Fruit fly (Drosophila melanogaster) whole organism, embryonic: ENCODE results near the gene CG32633.

Source experiments
- Bteb2 ChIP-seq: fragments of 200-800 bp; sonication (Bioruptor generic); optimal IDR thresholded peaks from 2 replicates; lab custom pipeline; 2016; ENCODE audit warnings: missing biosample characterization, missing genetic modification characterization
- CG10267 ChIP-seq: fragments of 200-800 bp; sonication (Bioruptor generic); optimal IDR thresholded peaks from 2 replicates; lab custom pipeline; 2018; ENCODE audit warnings: missing biosample characterization, mild to moderate bottlenecking, missing genetic modification characterization, moderate library complexity
- CG10274 ChIP-seq: fragments of 200-800 bp; sonication (Bioruptor generic); optimal IDR thresholded peaks from 3 replicates; lab custom pipeline; 2017; ENCODE audit warnings: missing biosample characterization, mild to moderate bottlenecking, missing genetic modification characterization
- CG10565 ChIP-seq: fragments of 200-800 bp; sonication (Bioruptor generic); optimal IDR thresholded peaks from 3 replicates; lab custom pipeline; 2016; ENCODE audit warnings: missing biosample characterization, mild to moderate bottlenecking, missing genetic modification characterization
- CG12104 ChIP-seq: fragments of 200-800 bp; sonication (Bioruptor generic); optimal IDR thresholded peaks from 3 replicates; lab custom pipeline; 2016; ENCODE audit warnings: missing biosample characterization, missing genetic modification characterization
- CG1233 ChIP-seq: fragments of 200-800 bp; sonication (Bioruptor generic); optimal IDR thresholded peaks from 4 replicates; lab custom pipeline; 2018; ENCODE audit warnings: missing biosample characterization, mild to moderate bottlenecking, missing genetic modification characterization
- CG12659 ChIP-seq: fragments of 200-800 bp; sonication (Bioruptor generic); optimal IDR thresholded peaks from 3 replicates; lab custom pipeline; 2017; ENCODE audit warnings: mild to moderate bottlenecking, missing biosample characterization, missing genetic modification reagents, missing genetic modification characterization
- CG14050 ChIP-seq: fragments of 200-800 bp; sonication (Bioruptor generic); IDR thresholded peaks from 3 replicates; pipeline ENCODE4 v1.3.6; 2022; ENCODE audit warnings: missing biosample characterization, missing genetic modification characterization
- CG15601 ChIP-seq: fragments of 200-800 bp; sonication (Bioruptor generic); optimal IDR thresholded peaks from 3 replicates; lab custom pipeline; 2019; ENCODE audit warnings: missing biosample characterization, mild to moderate bottlenecking, missing genetic modification characterization, moderate library complexity
- CG1792 ChIP-seq: fragments of 200-800 bp; sonication (Bioruptor generic); optimal IDR thresholded peaks from 2 replicates; lab custom pipeline; 2016; ENCODE audit warnings: missing biosample characterization, missing genetic modification characterization
- CG18011 ChIP-seq: fragments of 200-800 bp; sonication (Bioruptor generic); optimal IDR thresholded peaks from 2 replicates; lab custom pipeline; 2017; ENCODE audit warnings: missing biosample characterization, missing genetic modification characterization, mild to moderate bottlenecking, moderate library complexity, missing genotype
- CG2129 ChIP-seq: fragments of 200-800 bp; sonication (Bioruptor generic); IDR thresholded peaks from 2 replicates; pipeline ENCODE4 v1.3.6; 2022; ENCODE audit warnings: missing biosample characterization, missing genetic modification characterization; ENCODE audit not compliant: partially characterized antibody
- CG31388 ChIP-seq: fragments of 200-800 bp; sonication (Bioruptor generic); optimal IDR thresholded peaks from 2 replicates; lab custom pipeline; 2016; ENCODE audit warnings: missing biosample characterization, missing genetic modification characterization
- CG32767 ChIP-seq: fragments of 200-800 bp; sonication (Bioruptor generic); IDR thresholded peaks from 2 replicates; pipeline ENCODE4 v1.3.6; 2022; ENCODE audit warnings: missing biosample characterization, missing genetic modification characterization
- CG4282 ChIP-seq: fragments of 200-800 bp; sonication (Bioruptor generic); optimal IDR thresholded peaks from 2 replicates; lab custom pipeline; 2016; ENCODE audit warnings: missing biosample characterization, missing genetic modification characterization
- CG6683 ChIP-seq: fragments of 200-800 bp; sonication (Bioruptor generic); optimal IDR thresholded peaks from 2 replicates; lab custom pipeline; 2017; ENCODE audit warnings: missing biosample characterization, mild to moderate bottlenecking, missing genetic modification characterization, missing genetic modification reagents
- Dll ChIP-seq: fragments of 200-800 bp; sonication (Bioruptor generic); IDR thresholded peaks from 4 replicates; pipeline ENCODE4 v1.3.6; 2022; ENCODE audit warnings: missing biosample characterization, missing genetic modification characterization; ENCODE audit not compliant: partially characterized antibody
- Dp ChIP-seq: fragments of 200-800 bp; sonication (Bioruptor generic); optimal IDR thresholded peaks from 2 replicates; lab custom pipeline; 2018; ENCODE audit warnings: missing biosample characterization, mild to moderate bottlenecking, missing genetic modification characterization, moderate library complexity
- Dref ChIP-seq: fragments of 200-800 bp; sonication (Bioruptor generic); IDR thresholded peaks from 2 replicates; pipeline ENCODE4 v1.3.6; 2022; ENCODE audit warnings: missing biosample characterization, missing genetic modification characterization
- Gug ChIP-seq: fragments of 200-800 bp; sonication (Bioruptor generic); IDR thresholded peaks from 4 replicates; pipeline ENCODE4 v1.3.6; 2022; ENCODE audit warnings: missing biosample characterization, missing genetic modification characterization
- Hand ChIP-seq: fragments of 200-800 bp; sonication (Bioruptor generic); optimal IDR thresholded peaks from 2 replicates; lab custom pipeline; 2017; ENCODE audit warnings: mild to moderate bottlenecking, missing biosample characterization, missing genetic modification reagents, missing genetic modification characterization
- Med ChIP-seq: fragments of 200-800 bp; sonication (Bioruptor generic); peaks from one replicate; lab custom pipeline; 2016; ENCODE audit warnings: missing biosample characterization, missing genetic modification characterization, mild to moderate bottlenecking, inconsistent platforms, moderate library complexity
- Meics ChIP-seq: fragments of 200-800 bp; sonication (Bioruptor generic); optimal IDR thresholded peaks from 2 replicates; lab custom pipeline; 2017; ENCODE audit warnings: missing biosample characterization, mild to moderate bottlenecking, missing genetic modification characterization
- Nf-YC ChIP-seq: fragments of 200-800 bp; optimal IDR thresholded peaks from 3 replicates; lab custom pipeline; 2019; ENCODE audit warnings: missing biosample characterization, mild to moderate bottlenecking, missing genetic modification characterization, moderate library complexity
- NfI ChIP-seq: fragments of 200-800 bp; sonication (Bioruptor generic); optimal IDR thresholded peaks from 3 replicates; lab custom pipeline; 2018; ENCODE audit warnings: missing biosample characterization, mild to moderate bottlenecking, missing genetic modification characterization, moderate library complexity
- Side ChIP-seq: fragments of 200-800 bp; sonication (Bioruptor generic); optimal IDR thresholded peaks from 2 replicates; lab custom pipeline; 2016; ENCODE audit warnings: missing biosample characterization, missing genetic modification characterization
- Vsx1 ChIP-seq: fragments of 200-800 bp; sonication (Bioruptor generic); optimal IDR thresholded peaks from 2 replicates; lab custom pipeline; 2017; ENCODE audit warnings: missing biosample characterization, mild to moderate bottlenecking, missing genetic modification characterization, missing genetic modification reagents
- ci ChIP-seq: fragments of 200-800 bp; sonication (Bioruptor generic); IDR thresholded peaks from 3 replicates; pipeline ENCODE4 v1.3.6; 2022; ENCODE audit warnings: missing biosample characterization, missing genetic modification characterization
- dan ChIP-seq: fragments of 200-800 bp; sonication (Bioruptor generic); IDR thresholded peaks from 2 replicates; pipeline ENCODE4 v1.3.6; 2022; ENCODE audit warnings: missing biosample characterization, missing genetic modification characterization
- dm ChIP-seq: fragments of 200-800 bp; sonication (Bioruptor generic); optimal IDR thresholded peaks from 3 replicates; lab custom pipeline; 2016; ENCODE audit warnings: missing biosample characterization, missing genetic modification characterization
- dmrt99B ChIP-seq: fragments of 200-800 bp; sonication (Bioruptor generic); optimal IDR thresholded peaks from 2 replicates; lab custom pipeline; 2018; ENCODE audit warnings: missing biosample characterization, mild to moderate bottlenecking, missing genetic modification characterization, moderate library complexity
- esg ChIP-seq: fragments of 200-800 bp; sonication (Bioruptor generic); conservative IDR thresholded peaks from 2 replicates; pipeline ENCODE4 v1.3.6; 2022; ENCODE audit warnings: missing biosample characterization, missing genetic modification characterization
- ewg ChIP-seq: fragments of 200-800 bp; sonication (Bioruptor generic); optimal IDR thresholded peaks from 3 replicates; lab custom pipeline; 2017; ENCODE audit warnings: mild to moderate bottlenecking, missing biosample characterization, missing genetic modification reagents, missing genetic modification characterization
- fd3F ChIP-seq: fragments of 200-800 bp; sonication (Bioruptor generic); optimal IDR thresholded peaks from 2 replicates; lab custom pipeline; 2018; ENCODE audit warnings: missing biosample characterization, mild to moderate bottlenecking, missing genetic modification characterization, moderate library complexity
- fd64A ChIP-seq: fragments of 200-800 bp; sonication (Bioruptor generic); optimal IDR thresholded peaks from 3 replicates; lab custom pipeline; 2018; ENCODE audit warnings: missing biosample characterization, mild to moderate bottlenecking, missing genetic modification characterization
- fd96Cb ChIP-seq: fragments of 200-800 bp; sonication (Bioruptor generic); optimal IDR thresholded peaks from 2 replicates; lab custom pipeline; 2018; ENCODE audit warnings: missing biosample characterization, mild to moderate bottlenecking, missing genetic modification characterization, moderate library complexity
- fru ChIP-seq: fragments of >200 bp; optimal IDR thresholded peaks from 2 replicates; lab custom pipeline; 2017
- inv ChIP-seq: fragments of 200-800 bp; sonication (Bioruptor generic); IDR thresholded peaks from 2 replicates; pipeline ENCODE4 v1.3.6; 2022; ENCODE audit warnings: missing biosample characterization, missing genetic modification characterization; ENCODE audit not compliant: partially characterized antibody
- pros ChIP-seq: fragments of 200-800 bp; sonication (Bioruptor generic); optimal IDR thresholded peaks from 3 replicates; lab custom pipeline; 2019; ENCODE audit warnings: missing biosample characterization, mild to moderate bottlenecking, missing genetic modification characterization, moderate library complexity
- rib ChIP-seq: fragments of 200-800 bp; sonication (Bioruptor generic); IDR thresholded peaks from 2 replicates; pipeline ENCODE4 v1.3.6; 2022; ENCODE audit warnings: missing biosample characterization, missing genetic modification characterization
- row ChIP-seq: fragments of 200-800 bp; sonication (Bioruptor generic); IDR thresholded peaks from 3 replicates; pipeline ENCODE4 v1.3.6; 2022; ENCODE audit warnings: missing biosample characterization, missing genetic modification characterization
- shn ChIP-seq: fragments of 200-800 bp; sonication (Bioruptor generic); optimal IDR thresholded peaks from 3 replicates; lab custom pipeline; 2016; ENCODE audit warnings: missing biosample characterization, missing genetic modification characterization
- sim ChIP-seq: fragments of 200-800 bp; sonication (Bioruptor generic); IDR thresholded peaks from 2 replicates; pipeline ENCODE4 v1.3.6; 2022; ENCODE audit warnings: missing biosample characterization, missing genetic modification characterization
- sisA ChIP-seq: fragments of 200-800 bp; sonication (Bioruptor generic); IDR thresholded peaks from 2 replicates; pipeline ENCODE4 v1.3.6; 2022; ENCODE audit warnings: missing biosample characterization, missing genetic modification characterization
- slp2 ChIP-seq: fragments of 200-800 bp; sonication (Bioruptor generic); optimal IDR thresholded peaks from 2 replicates; lab custom pipeline; 2016; ENCODE audit warnings: missing biosample characterization, missing genetic modification characterization
- sob ChIP-seq: fragments of 200-800 bp; sonication (Bioruptor generic); IDR thresholded peaks from 2 replicates; pipeline ENCODE4 v1.3.6; 2022; ENCODE audit warnings: missing biosample characterization, missing genetic modification characterization
- ssp ChIP-seq: fragments of 200-800 bp; sonication (Bioruptor generic); IDR thresholded peaks from 2 replicates; pipeline ENCODE4 v1.3.6; 2022; ENCODE audit warnings: missing biosample characterization, missing genetic modification characterization
- stc ChIP-seq: fragments of 200-800 bp; sonication (Bioruptor generic); IDR thresholded peaks from 2 replicates; pipeline ENCODE4 v1.3.6; 2022; ENCODE audit warnings: missing biosample characterization, missing genetic modification characterization
- tap ChIP-seq: fragments of 200-800 bp; optimal IDR thresholded peaks from 3 replicates; lab custom pipeline; 2019; ENCODE audit warnings: missing biosample characterization, mild to moderate bottlenecking, missing genetic modification characterization, moderate library complexity
- vvl ChIP-seq: fragments of 200-800 bp; sonication (Bioruptor generic); IDR thresholded peaks from 2 replicates; pipeline ENCODE4 v1.3.6; 2022; ENCODE audit warnings: missing biosample characterization, missing genetic modification characterization
- z ChIP-seq: fragments of 200-800 bp; sonication (Bioruptor generic); IDR thresholded peaks from 3 replicates; pipeline ENCODE4 v1.3.6; 2022; ENCODE audit warnings: missing biosample characterization, missing genetic modification characterization
- zen2 ChIP-seq: fragments of 200-800 bp; sonication (Bioruptor generic); IDR thresholded peaks from 3 replicates; pipeline ENCODE4 v1.3.6; 2022; ENCODE audit warnings: missing biosample characterization, missing genetic modification characterization; ENCODE audit not compliant: partially characterized antibody

CG32633 gene

DNA sequence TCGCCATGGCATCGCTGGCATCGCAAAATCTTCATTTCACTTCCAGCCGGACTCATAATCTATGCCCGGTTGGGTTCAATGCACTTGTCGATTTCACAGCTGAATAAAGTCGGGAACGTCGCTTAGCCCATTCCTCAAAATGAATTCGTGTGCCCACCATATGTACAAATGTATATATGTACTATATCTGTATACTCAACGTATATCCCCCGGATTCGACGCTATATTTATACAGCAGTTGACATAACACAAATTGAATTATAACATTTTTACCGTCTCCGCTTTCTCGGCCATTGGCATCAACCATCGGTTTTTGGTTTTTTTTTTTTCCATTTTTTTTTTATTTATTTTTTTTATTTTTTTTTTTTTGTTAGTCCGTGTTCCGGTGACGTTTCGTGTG, 8.8 kb downstream of the CG32633 start (continued):
- TF ChIP-seq Dll (GFP tag; lab: Robert Waterston, UW) (no peak), fd64A (GFP tag; lab: Kevin White, UChicago) (peak; percentile 14), Side (GFP tag; lab: Kevin White, UChicago) (no peak), vvl (GFP tag; lab: Robert Waterston, UW) (no peak), slp2 (no peak), row (GFP tag; lab: Robert Waterston, UW) (no peak), rib (no peak), inv (GFP tag; lab: Robert Waterston, UW) (no peak), shn (GFP tag; lab: Kevin White, UChicago) (no peak), Bteb2 (GFP tag; lab: Kevin White, UChicago) (no peak), ssp (GFP tag; lab: Robert Waterston, UW) (no peak), CG1792 (GFP tag; lab: Kevin White, UChicago) (no peak), CG15601 (peak; percentile 37), pros (GFP tag; lab: Kevin White, UChicago) (no peak), Nf-YC (no peak), zen2 (no peak), sim (GFP tag; lab: Robert Waterston, UW) (no peak), Meics (GFP tag; lab: Kevin White, UChicago) (peak; percentile 14), CG32767 (GFP tag; lab: Robert Waterston, UW) (no peak), Dp (GFP tag; lab: Kevin White, UChicago) (no peak), CG2129 (GFP tag; lab: Robert Waterston, UW) (no peak), Vsx1 (GFP tag; lab: Kevin White, UChicago) (no peak), CG31388 (GFP tag; lab: Kevin White, UChicago) (no peak), Gug (GFP tag; lab: Robert Waterston, UW) (no peak), CG12104 (GFP tag; lab: Kevin White, UChicago) (no peak), dmrt99B (no peak), Med (peak; percentile 68), CG6683 (peak; percentile 13), esg (GFP tag; lab: Robert Waterston, UW) (no peak), CG10565 (GFP tag; lab: Kevin White, UChicago) (no peak), dan (GFP tag; lab: Robert Waterston, UW) (no peak), CG14050 (GFP tag; lab: Robert Waterston, UW) (no peak), CG1233 (GFP tag; lab: Kevin White, UChicago) (peak; percentile 6), z (GFP tag; lab: Robert Waterston, UW) (no peak), CG10274 (GFP tag; lab: Kevin White, UChicago) (no peak), Hand (GFP tag; lab: Kevin White, UChicago) (no peak), fru (lab: Kevin White, UChicago) (no peak), sisA (GFP tag; lab: Robert Waterston, UW) (no peak), dm (GFP tag; lab: Kevin White, UChicago) (no peak), ewg (GFP tag; lab: Kevin White, UChicago) (no peak), CG12659 (GFP tag; lab: Kevin White, UChicago) (peak; percentile 1), fd3F (GFP tag; lab: Kevin White, UChicago) (peak; percentile 10), ci (GFP tag; lab: Robert Waterston, UW) (no peak), fd96Cb (no peak), CG18011 (GFP tag; lab: Kevin White, UChicago) (no peak), NfI (GFP tag; lab: Kevin White, UChicago) (no peak), CG10267 (tag; lab: Kevin White, UChicago) (no peak), tap (tag; lab: Kevin White, UChicago) (no peak), stc (GFP tag; lab: Robert Waterston, UW) (no peak), Dref (GFP tag; lab: Robert Waterston, UW) (no peak), sob (GFP tag; lab: Robert Waterston, UW) (0 out of 2 replicates have a peak, but pooled peaks have one; percentile 25), CG4282 (GFP tag; lab: Kevin White, UChicago) (no peak)
